Worm (Caenorhabditis elegans) whole organism, midembryonic: ENCODE measurements around the gene try-11.

Experiments
- T22C8.4 ChIP-seq: fragments of 200-800 bp; sonication (Bioruptor generic); IDR thresholded peaks from 2 replicates; pipeline ENCODE4 v1.3.6; 2022; ENCODE audit warnings: missing genetic modification characterization, missing compliant biosample characterization
- cog-1 ChIP-seq: sonication (generic microtip); optimal IDR thresholded peaks from 2 replicates; lab custom pipeline; 2016; ENCODE audit warnings: missing genetic modification characterization, missing compliant biosample characterization
- flt-1 ChIP-seq: fragments of 200-800 bp; sonication (Bioruptor generic); IDR thresholded peaks from 2 replicates; pipeline ENCODE4 v1.3.6; 2022; ENCODE audit warnings: missing genetic modification characterization, missing compliant biosample characterization
- ref-1 ChIP-seq: fragments of 200-800 bp; sonication (Bioruptor generic); conservative IDR thresholded peaks from 2 replicates; pipeline ENCODE4 v1.3.6; 2022; ENCODE audit warnings: missing genetic modification reagents, missing genetic modification characterization, missing compliant biosample characterization
- tab-1 ChIP-seq: fragments of 200-800 bp; sonication (Bioruptor generic); IDR thresholded peaks from 2 replicates; pipeline ENCODE4 v1.3.6; 2022; ENCODE audit warnings: missing genetic modification characterization, missing compliant biosample characterization
- ztf-23 ChIP-seq: fragments of 200-800 bp; sonication (Bioruptor generic); IDR thresholded peaks from 2 replicates; pipeline ENCODE4 v1.3.6; 2022; ENCODE audit warnings: missing genetic modification reagents, missing genetic modification characterization, missing compliant biosample characterization
- ztf-29 ChIP-seq: fragments of 200-800 bp; sonication (Bioruptor generic); IDR thresholded peaks from 2 replicates; pipeline ENCODE4 v1.3.6; 2022; ENCODE audit warnings: missing genetic modification reagents, missing genetic modification characterization, missing compliant biosample characterization

ce11 chrV:7415780-7416428 is 35.6 kb upstream of the try-11 start, which contains the start of gene F18E3.13:
- TF ChIP-seq ztf-29 (GFP tag; lab: Robert Waterston, UW): no peak
- TF ChIP-seq T22C8.4 (GFP tag; lab: Robert Waterston, UW): no peak
- TF ChIP-seq ref-1 (GFP tag; lab: Robert Waterston, UW): no peak
- TF ChIP-seq ztf-23: no peak
- TF ChIP-seq tab-1 (GFP tag; lab: Robert Waterston, UW): no peak
- no peak for TF ChIP-seq flt-1 (GFP tag; lab: Robert Waterston, UW)
- TF ChIP-seq cog-1 (tag; lab: Kevin White, UChicago): no peak
